Worm (Caenorhabditis elegans): ENCODE measurements around the gene nadk-2.

DNA sequence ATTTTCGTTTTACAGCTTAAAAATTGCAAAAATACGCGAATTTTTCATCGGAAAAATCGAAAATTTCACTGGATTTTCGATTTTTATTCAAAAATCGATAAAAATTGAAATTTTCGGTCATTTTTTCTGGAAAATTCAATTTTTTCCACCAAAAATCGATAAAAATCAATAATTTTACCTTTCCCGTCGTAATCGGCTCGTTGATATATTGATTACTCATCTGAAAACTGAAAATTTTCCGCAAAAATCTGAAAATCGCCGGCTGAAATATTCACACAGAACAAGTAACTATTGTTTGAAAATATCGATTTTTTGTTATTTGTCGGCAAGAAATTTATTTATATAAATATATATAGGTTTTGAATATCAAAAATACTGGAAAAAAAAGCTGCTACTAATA lies 12.9 kb upstream of the nadk-2 start, which contains the start of gene cyn-16:
- TF ChIP-seq flt-1 (GFP tag; IDR thresholded peaks at IDR 0.05) (no peak), ets-7 (tag; optimal IDR thresholded peaks at IDR 0.05) (no peak), ceh-36 (tag; optimal IDR thresholded peaks at IDR 0.05) (no peak), aly-1 (tag; optimal IDR thresholded peaks at IDR 0.05) (no peak), pes-1 (GFP tag; IDR thresholded peaks at IDR 0.05) (no peak), F13C5.2 (tag; optimal IDR thresholded peaks at IDR 0.05) (no peak), ama-1 (optimal IDR thresholded peaks at IDR 0.05) (no peak), tbx-37 (GFP tag; conservative IDR thresholded peaks at IDR 0.05) (no peak)
